Worm (Caenorhabditis elegans) whole organism, young adult: Measurements from ENCODE around the gene set-24.
"Not testable (repeated sequence)": the region's sequence is repeated elsewhere in the genome, so short reads cannot be mapped to it uniquely, and the experiment has no call there.

Experiments used
- F33H1.4 ChIP-seq: fragments of 200-800 bp; sonication (Bioruptor generic); IDR thresholded peaks from 2 replicates; pipeline ENCODE4 v1.3.6; 2022; ENCODE audit warnings: missing genetic modification reagents, missing genetic modification characterization, missing compliant biosample characterization
- F52B5.7 ChIP-seq: sonication (generic microtip); optimal IDR thresholded peaks from 2 replicates; lab custom pipeline; 2016; ENCODE audit warnings: mild to moderate bottlenecking, missing genetic modification characterization, missing compliant biosample characterization
- K12H6.12 ChIP-seq: fragments of 200-800 bp; sonication (Bioruptor generic); optimal IDR thresholded peaks from 2 replicates; lab custom pipeline; 2018; ENCODE audit warnings: mild to moderate bottlenecking, missing genetic modification characterization, missing compliant biosample characterization
- Y79H2A.3 ChIP-seq: fragments of 200-800 bp; sonication (Bioruptor generic); conservative IDR thresholded peaks from 2 replicates; pipeline ENCODE4 v1.3.6; 2022; ENCODE audit warnings: missing genetic modification reagents, missing genetic modification characterization, missing compliant biosample characterization
- Y95B8A.8 ChIP-seq: fragments of 200-800 bp; sonication (Bioruptor generic); IDR thresholded peaks from 2 replicates; pipeline ENCODE4 v1.3.6; 2022; ENCODE audit warnings: missing genetic modification reagents, missing genetic modification characterization, missing compliant biosample characterization
- athp-1 ChIP-seq: sonication (generic microtip); optimal IDR thresholded peaks from 2 replicates; lab custom pipeline; 2017; ENCODE audit warnings: mild to moderate bottlenecking, missing genetic modification characterization, missing compliant biosample characterization
- attf-6 ChIP-seq: fragments of 200-800 bp; sonication (Bioruptor generic); IDR thresholded peaks from 2 replicates; pipeline ENCODE4 v1.3.6; 2022; ENCODE audit warnings: missing genetic modification reagents, missing genetic modification characterization, missing compliant biosample characterization
- bed-1 ChIP-seq: fragments of 200-800 bp; sonication (Bioruptor generic); IDR thresholded peaks from 2 replicates; pipeline ENCODE4 v1.3.6; 2022; ENCODE audit warnings: missing genetic modification reagents, missing genetic modification characterization, missing compliant biosample characterization
- cebp-1 ChIP-seq, 2 experiments: fragments of 200-800 bp in 1 of 2; sonication (Bioruptor generic) in 1 of 2; sonication (generic microtip) in 1 of 2; IDR thresholded peaks in 1 of 2; optimal IDR thresholded peaks in 1 of 2; 2 replicates each; pipeline versions ENCODE4 v1.3.6 to Lab custom; 2017 to 2022; ENCODE audit warnings: missing compliant biosample characterization in 2 of 2, missing genetic modification characterization in 2 of 2, mild to moderate bottlenecking in 1 of 2, missing genetic modification reagents in 1 of 2, moderate library complexity in 1 of 2
- ceh-40 ChIP-seq: fragments of 200-800 bp; sonication (Bioruptor generic); IDR thresholded peaks from 2 replicates; pipeline ENCODE4 v1.3.6; 2022; ENCODE audit warnings: missing genetic modification characterization, missing compliant biosample characterization
- ceh-79 ChIP-seq: sonication (generic microtip); optimal IDR thresholded peaks from 2 replicates; lab custom pipeline; 2017; ENCODE audit warnings: mild to moderate bottlenecking, missing genetic modification characterization, missing compliant biosample characterization
- chd-7 ChIP-seq: sonication (generic microtip); optimal IDR thresholded peaks from 2 replicates; lab custom pipeline; 2016; ENCODE audit warnings: mild to moderate bottlenecking, missing genetic modification characterization, moderate library complexity, missing compliant biosample characterization
- dox-1 ChIP-seq: fragments of 200-800 bp; sonication (Bioruptor generic); IDR thresholded peaks from 2 replicates; pipeline ENCODE4 v1.3.6; 2022; ENCODE audit warnings: missing genetic modification reagents, missing genetic modification characterization, missing compliant biosample characterization
- efl-1 ChIP-seq: fragments of 150-350 bp; optimal IDR thresholded peaks from 2 replicates; lab custom pipeline; 2014; ENCODE audit warnings: missing biosample characterization, missing genetic modification reagents, missing genetic modification characterization
- egl-44 ChIP-seq: fragments of 200-800 bp; sonication (Bioruptor generic); IDR thresholded peaks from 2 replicates; pipeline ENCODE4 v1.3.6; 2022; ENCODE audit warnings: missing genetic modification reagents, missing genetic modification characterization, missing compliant biosample characterization
- hlh-12 ChIP-seq: sonication (generic microtip); optimal IDR thresholded peaks from 2 replicates; lab custom pipeline; 2016; ENCODE audit warnings: missing genetic modification characterization, missing compliant biosample characterization
- hmg-1.2 ChIP-seq: fragments of 200-800 bp; sonication (Bioruptor generic); IDR thresholded peaks from 2 replicates; pipeline ENCODE4 v1.3.6; 2022; ENCODE audit warnings: missing genetic modification reagents, missing genetic modification characterization, missing compliant biosample characterization
- madf-6 ChIP-seq: fragments of 200-800 bp; sonication (Bioruptor generic); IDR thresholded peaks from 2 replicates; pipeline ENCODE4 v1.3.6; 2022; ENCODE audit warnings: missing genetic modification reagents, missing genetic modification characterization, missing compliant biosample characterization
- madf-8 ChIP-seq: fragments of 200-800 bp; sonication (Bioruptor generic); conservative IDR thresholded peaks from 2 replicates; pipeline ENCODE4 v1.3.6; 2022; ENCODE audit warnings: missing genetic modification reagents, missing genetic modification characterization, missing compliant biosample characterization
- mxl-1 ChIP-seq: sonication (generic microtip); optimal IDR thresholded peaks from 2 replicates; lab custom pipeline; 2016; ENCODE audit warnings: missing genetic modification characterization, missing compliant biosample characterization
- repo-1 ChIP-seq: sonication (generic microtip); optimal IDR thresholded peaks from 2 replicates; lab custom pipeline; 2017; ENCODE audit warnings: mild to moderate bottlenecking, missing genetic modification characterization, missing compliant biosample characterization
- snpc-1.1 ChIP-seq: sonication (generic microtip); optimal IDR thresholded peaks from 2 replicates; lab custom pipeline; 2017; ENCODE audit warnings: missing genetic modification characterization, mild to moderate bottlenecking, missing compliant biosample characterization, antibody characterized with exemption, moderate library complexity, missing genotype, missing genetic modification reagents; ENCODE audit not compliant: insufficient read depth
- sptf-2 ChIP-seq: fragments of 200-800 bp; sonication (Bioruptor generic); optimal IDR thresholded peaks from 2 replicates; lab custom pipeline; 2018; ENCODE audit warnings: mild to moderate bottlenecking, missing genetic modification characterization, missing compliant biosample characterization
- tbp1 ChIP-seq: fragments of 200-800 bp; sonication (Bioruptor generic); optimal IDR thresholded peaks from 2 replicates; lab custom pipeline; 2018; ENCODE audit warnings: mild to moderate bottlenecking, missing genetic modification characterization, missing compliant biosample characterization
- xnd-1 ChIP-seq: sonication (generic microtip); optimal IDR thresholded peaks from 2 replicates; lab custom pipeline; 2016; ENCODE audit warnings: missing genotype, missing genetic modification reagents, missing genetic modification characterization, missing compliant biosample characterization
- ztf-25 ChIP-seq: fragments of 200-800 bp; sonication (Bioruptor generic); IDR thresholded peaks from 2 replicates; pipeline ENCODE4 v1.3.6; 2022; ENCODE audit warnings: missing genetic modification reagents, missing genetic modification characterization, missing compliant biosample characterization
- ztf-28 ChIP-seq: fragments of 200-800 bp; sonication (Bioruptor generic); IDR thresholded peaks from 2 replicates; pipeline ENCODE4 v1.3.6; 2022; ENCODE audit warnings: missing genetic modification reagents, missing genetic modification characterization, missing compliant biosample characterization

Gene set-24

ce11 chrII:12164539-12164938 lies 33.8 kb upstream of the set-24 start, which contains the start of gene Y57A10A.8:
Y57A10A.8 (plus strand) TSS chrII:12164839.
- TF ChIP-seq xnd-1 (tag; lab: Kevin White, UChicago); athp-1; ceh-79 (tag; lab: Kevin White, UChicago): not testable (repeated sequence)
- TF ChIP-seq, all 124 proteins: peak for 0; not testable (repeated sequence) for 124

ce11 chrII:12162997-12163396 lies 32.2 kb upstream of the set-24 start:
- no peak for TF ChIP-seq sptf-2
- TF ChIP-seq ztf-25 (GFP tag; lab: Robert Waterston, UW): no peak
- TF ChIP-seq F52B5.7 (tag; lab: Kevin White, UChicago): no peak
- peak; percentile 93 for TF ChIP-seq hmg-1.2 (GFP tag; lab: Robert Waterston, UW)
- TF ChIP-seq chd-7 (tag; lab: Kevin White, UChicago): no peak
- TF ChIP-seq, all 124 proteins: peak for 1

- TF ChIP-seq hlh-12 (tag; lab: Kevin White, UChicago); snpc-1.1 (tag; lab: Kevin White, UChicago); dox-1 (GFP tag; lab: Robert Waterston, UW): not testable (repeated sequence)
Measured at ce11 chrII:12154186-12154585, 23.4 kb upstream of the set-24 start, which contains the start of gene Y57A10A.5. Y57A10A.5 (plus strand) TSS chrII:12154486.

ce11 chrII:12151640-12152039 lies 20.9 kb upstream of the set-24 start, which contains the start of gene Y57A10A.4:
Y57A10A.4 (plus strand) TSS chrII:12151940.
- TF ChIP-seq madf-6 (GFP tag; lab: Robert Waterston, UW) (0 out of 2 replicates have a peak, but pooled peaks have one; percentile 29), Y79H2A.3 (GFP tag; lab: Robert Waterston, UW) (peak; percentile 65; the same call in 1 of the 2 replicates)

ce11 chrII:12150227-12150626 lies 19.5 kb upstream of the set-24 start:
- no peak for TF ChIP-seq Y95B8A.8 (GFP tag; lab: Robert Waterston, UW)
- TF ChIP-seq bed-1: no peak
- 0 out of 2 replicates have a peak, but pooled peaks have one; percentile 9 for TF ChIP-seq F33H1.4
- TF ChIP-seq efl-1 (GFP tag; lab: Kevin White, UChicago): peak; percentile 10
- no peak for TF ChIP-seq mxl-1 (tag; lab: Kevin White, UChicago)
- TF ChIP-seq madf-8 (GFP tag; lab: Robert Waterston, UW): 0 out of 2 replicates have a peak, but pooled peaks have one; percentile 12
- TF ChIP-seq ceh-40: no peak
- no peak for TF ChIP-seq repo-1
- no peak for TF ChIP-seq cebp-1 (GFP tag; IDR thresholded peaks at IDR 0.05; lab: Robert Waterston, UW)
- no peak for TF ChIP-seq cebp-1 (tag; optimal IDR thresholded peaks at IDR 0.05; lab: Kevin White, UChicago)
- peak; percentile 38 for TF ChIP-seq madf-6 (GFP tag; lab: Robert Waterston, UW)
- no peak for TF ChIP-seq ceh-79 (tag; lab: Kevin White, UChicago)
- TF ChIP-seq K12H6.12: no peak

- TF ChIP-seq egl-44: no peak
- TF ChIP-seq attf-6 (GFP tag; lab: Robert Waterston, UW): no peak
- no peak for TF ChIP-seq tbp1 (GFP tag; lab: Kevin White, UChicago)
- no peak for TF ChIP-seq snpc-1.1 (tag; lab: Kevin White, UChicago)
- TF ChIP-seq ztf-28 (GFP tag; lab: Robert Waterston, UW): no peak
Measured at ce11 chrII:12147331-12147730, 16.6 kb upstream of the set-24 start, which contains the start of gene Y57A10A.2. Y57A10A.2 (plus strand) TSS chrII:12147631.
